Fruit fly (Drosophila melanogaster) whole organism, embryonic: ENCODE results near the gene CG6790.

Experiments used
- Aef1 ChIP-seq: fragments of 200-800 bp; sonication (Bioruptor generic); IDR thresholded peaks from 3 replicates; pipeline ENCODE4 v1.3.6; 2022; ENCODE audit warnings: missing biosample characterization, missing genetic modification characterization
- CG10147 ChIP-seq: fragments of 200-800 bp; sonication (Bioruptor generic); optimal IDR thresholded peaks from 2 replicates; lab custom pipeline; 2019; ENCODE audit warnings: missing biosample characterization, mild to moderate bottlenecking, missing genetic modification characterization, moderate library complexity
- CG10267 ChIP-seq: fragments of 200-800 bp; sonication (Bioruptor generic); optimal IDR thresholded peaks from 2 replicates; lab custom pipeline; 2018; ENCODE audit warnings: missing biosample characterization, mild to moderate bottlenecking, missing genetic modification characterization, moderate library complexity
- CG10565 ChIP-seq: fragments of 200-800 bp; sonication (Bioruptor generic); optimal IDR thresholded peaks from 3 replicates; lab custom pipeline; 2016; ENCODE audit warnings: missing biosample characterization, mild to moderate bottlenecking, missing genetic modification characterization
- CG12104 ChIP-seq: fragments of 200-800 bp; sonication (Bioruptor generic); optimal IDR thresholded peaks from 3 replicates; lab custom pipeline; 2016; ENCODE audit warnings: missing biosample characterization, missing genetic modification characterization
- CG12155 ChIP-seq: fragments of 200-800 bp; sonication (Bioruptor generic); optimal IDR thresholded peaks from 3 replicates; lab custom pipeline; 2016; ENCODE audit warnings: missing biosample characterization, missing genetic modification characterization
- CG12391 ChIP-seq: fragments of 200-800 bp; sonication (Bioruptor generic); optimal IDR thresholded peaks from 3 replicates; lab custom pipeline; 2018; ENCODE audit warnings: missing biosample characterization, mild to moderate bottlenecking, missing genetic modification characterization, moderate library complexity
- CG15601 ChIP-seq: fragments of 200-800 bp; sonication (Bioruptor generic); optimal IDR thresholded peaks from 3 replicates; lab custom pipeline; 2019; ENCODE audit warnings: missing biosample characterization, mild to moderate bottlenecking, missing genetic modification characterization, moderate library complexity
- CG1647 ChIP-seq: fragments of 200-800 bp; sonication (Bioruptor generic); optimal IDR thresholded peaks from 3 replicates; lab custom pipeline; 2016; ENCODE audit warnings: missing biosample characterization, missing genetic modification characterization
- CG16813 ChIP-seq: fragments of 200-800 bp; sonication (Bioruptor generic); IDR thresholded peaks from 3 replicates; pipeline ENCODE4 v1.3.6; 2022; ENCODE audit warnings: missing biosample characterization, missing genetic modification characterization; ENCODE audit not compliant: partially characterized antibody
- CG17328 ChIP-seq: fragments of 200-800 bp; sonication (Bioruptor generic); IDR thresholded peaks from 2 replicates; pipeline ENCODE4 v1.3.6; 2022; ENCODE audit warnings: missing biosample characterization, missing genetic modification characterization
- CG17612 ChIP-seq: fragments of 200-800 bp; sonication (Bioruptor generic); IDR thresholded peaks from 2 replicates; pipeline ENCODE4 v1.3.6; 2022; ENCODE audit warnings: missing biosample characterization, missing genetic modification characterization
- CG18619 ChIP-seq: fragments of 200-800 bp; sonication (Bioruptor generic); optimal IDR thresholded peaks from 3 replicates; lab custom pipeline; 2017; ENCODE audit warnings: missing biosample characterization, mild to moderate bottlenecking, missing genetic modification characterization
- CG18764 ChIP-seq: fragments of 200-800 bp; sonication (Bioruptor generic); optimal IDR thresholded peaks from 3 replicates; lab custom pipeline; 2016; ENCODE audit warnings: missing biosample characterization, missing genetic modification characterization
- CG2116 ChIP-seq: fragments of 200-800 bp; sonication (Bioruptor generic); optimal IDR thresholded peaks from 3 replicates; lab custom pipeline; 2018; ENCODE audit warnings: missing biosample characterization, mild to moderate bottlenecking, missing genetic modification characterization
- CG2889 ChIP-seq: fragments of 200-800 bp; sonication (Bioruptor generic); IDR thresholded peaks from 3 replicates; pipeline ENCODE4 v1.3.6; 2022; ENCODE audit warnings: missing biosample characterization, missing genetic modification characterization
- CG31388 ChIP-seq: fragments of 200-800 bp; sonication (Bioruptor generic); optimal IDR thresholded peaks from 2 replicates; lab custom pipeline; 2016; ENCODE audit warnings: missing biosample characterization, missing genetic modification characterization
- CG32772 ChIP-seq: fragments of 200-800 bp; sonication (Bioruptor generic); IDR thresholded peaks from 2 replicates; pipeline ENCODE4 v1.3.6; 2022; ENCODE audit warnings: missing biosample characterization, missing genetic modification characterization
- CG4282 ChIP-seq: fragments of 200-800 bp; sonication (Bioruptor generic); optimal IDR thresholded peaks from 2 replicates; lab custom pipeline; 2016; ENCODE audit warnings: missing biosample characterization, missing genetic modification characterization
- CG4617 ChIP-seq: fragments of 200-800 bp; sonication (Bioruptor generic); optimal IDR thresholded peaks from 3 replicates; lab custom pipeline; 2016; ENCODE audit warnings: missing biosample characterization, missing genetic modification characterization, borderline replicate concordance
- CG6791 ChIP-seq: fragments of 200-800 bp; sonication (Bioruptor generic); IDR thresholded peaks from 3 replicates; pipeline ENCODE4 v1.3.6; 2022; ENCODE audit warnings: missing biosample characterization, missing genetic modification characterization; ENCODE audit not compliant: partially characterized antibody
- CG7556 ChIP-seq: fragments of 200-800 bp; sonication (Bioruptor generic); optimal IDR thresholded peaks from 2 replicates; lab custom pipeline; 2017; ENCODE audit warnings: missing biosample characterization, mild to moderate bottlenecking, missing genetic modification characterization
- CG7928 ChIP-seq: fragments of 200-800 bp; sonication (Bioruptor generic); optimal IDR thresholded peaks from 2 replicates; lab custom pipeline; 2017; ENCODE audit warnings: missing biosample characterization, mild to moderate bottlenecking, missing genetic modification characterization
- Dad ChIP-seq: fragments of 200-800 bp; sonication (Bioruptor generic); optimal IDR thresholded peaks from 3 replicates; lab custom pipeline; 2016; ENCODE audit warnings: missing biosample characterization, missing genetic modification characterization
- ERR ChIP-seq: fragments of 200-800 bp; sonication (Bioruptor generic); optimal IDR thresholded peaks from 2 replicates; lab custom pipeline; 2016; ENCODE audit warnings: missing biosample characterization, missing genetic modification characterization
- Gug ChIP-seq: fragments of 200-800 bp; sonication (Bioruptor generic); IDR thresholded peaks from 4 replicates; pipeline ENCODE4 v1.3.6; 2022; ENCODE audit warnings: missing biosample characterization, missing genetic modification characterization
- HmgZ ChIP-seq: fragments of 200-800 bp; sonication (Bioruptor generic); optimal IDR thresholded peaks from 2 replicates; lab custom pipeline; 2018; ENCODE audit warnings: missing biosample characterization, mild to moderate bottlenecking, missing genetic modification characterization
- Hr3 ChIP-seq: fragments of 200-800 bp; sonication (Bioruptor generic); optimal IDR thresholded peaks from 3 replicates; lab custom pipeline; 2016; ENCODE audit warnings: missing biosample characterization, missing genetic modification characterization
- Hr78 ChIP-seq, 2 experiments: fragments of 200-800 bp in 1 of 2; fragments of >200 bp in 1 of 2; sonication (Bioruptor generic) in 1 of 2; optimal IDR thresholded peaks; 2 replicates each; lab custom pipeline; 2017 to 2019; ENCODE audit warnings: missing biosample characterization in 2 of 2, missing genetic modification characterization in 2 of 2, mild to moderate bottlenecking in 1 of 2, moderate library complexity in 1 of 2
- NFAT ChIP-seq: fragments of 200-800 bp; sonication (Bioruptor generic); IDR thresholded peaks from 2 replicates; pipeline ENCODE4 v1.3.6; 2022; ENCODE audit warnings: missing biosample characterization, missing genetic modification characterization
- Ptx1 ChIP-seq: fragments of 200-800 bp; sonication (Bioruptor generic); IDR thresholded peaks from 2 replicates; pipeline ENCODE4 v1.3.6; 2022; ENCODE audit warnings: missing biosample characterization, missing genetic modification characterization
- Ravus ChIP-seq: fragments of 200-800 bp; sonication (Bioruptor generic); IDR thresholded peaks from 2 replicates; pipeline ENCODE4 v1.3.6; 2022; ENCODE audit warnings: missing biosample characterization, missing genetic modification characterization
- Sox100B ChIP-seq: fragments of 200-800 bp; sonication (Bioruptor generic); optimal IDR thresholded peaks from 3 replicates; lab custom pipeline; 2018; ENCODE audit warnings: missing biosample characterization, mild to moderate bottlenecking, missing genetic modification characterization
- Sry-β ChIP-seq: fragments of 200-800 bp; sonication (Bioruptor generic); optimal IDR thresholded peaks from 2 replicates; lab custom pipeline; 2018; ENCODE audit warnings: missing biosample characterization, mild to moderate bottlenecking, missing genetic modification characterization, moderate library complexity
- Sry-δ ChIP-seq: fragments of 200-800 bp; sonication (Bioruptor generic); optimal IDR thresholded peaks from 2 replicates; lab custom pipeline; 2016; ENCODE audit warnings: missing biosample characterization, missing genetic modification characterization
- al ChIP-seq: fragments of 200-800 bp; sonication (Bioruptor generic); IDR thresholded peaks from 2 replicates; pipeline ENCODE4 v1.3.6; 2022; ENCODE audit warnings: missing biosample characterization, missing genetic modification characterization
- ase ChIP-seq: fragments of 200-800 bp; sonication (Bioruptor generic); IDR thresholded peaks from 3 replicates; pipeline ENCODE4 v1.3.6; 2022; ENCODE audit warnings: missing biosample characterization, missing genetic modification characterization
- bsh ChIP-seq, 2 experiments: fragments of 200-800 bp; sonication (Bioruptor generic); optimal IDR thresholded peaks; 2 replicates each; lab custom pipeline; 2017 to 2018; ENCODE audit warnings: mild to moderate bottlenecking in 2 of 2, missing biosample characterization in 2 of 2, missing genetic modification characterization in 2 of 2, moderate library complexity in 1 of 2
- grn ChIP-seq: fragments of 200-800 bp; sonication (Bioruptor generic); optimal IDR thresholded peaks from 3 replicates; lab custom pipeline; 2017; ENCODE audit warnings: missing biosample characterization, missing genetic modification characterization
- lbe ChIP-seq: fragments of 200-800 bp; sonication (Bioruptor generic); optimal IDR thresholded peaks from 2 replicates; lab custom pipeline; 2016; ENCODE audit warnings: missing biosample characterization, mild to moderate bottlenecking, missing genetic modification characterization
- mirr ChIP-seq: fragments of 200-800 bp; sonication (Bioruptor generic); optimal IDR thresholded peaks from 3 replicates; lab custom pipeline; 2018; ENCODE audit warnings: missing biosample characterization, mild to moderate bottlenecking, missing genetic modification characterization
- p53 ChIP-seq: fragments of 200-800 bp; sonication (Bioruptor generic); optimal IDR thresholded peaks from 2 replicates; lab custom pipeline; 2016; ENCODE audit warnings: missing biosample characterization, missing genetic modification characterization
- pb ChIP-seq: fragments of 200-800 bp; sonication (Bioruptor generic); optimal IDR thresholded peaks from 3 replicates; lab custom pipeline; 2016; ENCODE audit warnings: missing biosample characterization, missing genetic modification characterization
- peb ChIP-seq: fragments of 200-800 bp; sonication (Bioruptor generic); IDR thresholded peaks from 2 replicates; pipeline ENCODE4 v1.3.6; 2022; ENCODE audit warnings: missing biosample characterization, missing genetic modification characterization
- pho ChIP-seq: fragments of 200-800 bp; sonication (Bioruptor generic); optimal IDR thresholded peaks from 2 replicates; lab custom pipeline; 2016; ENCODE audit warnings: missing biosample characterization, missing genetic modification characterization
- salm ChIP-seq: fragments of 200-800 bp; sonication (Bioruptor generic); optimal IDR thresholded peaks from 2 replicates; lab custom pipeline; 2018; ENCODE audit warnings: missing biosample characterization, mild to moderate bottlenecking, missing genetic modification characterization
- slbo ChIP-seq: fragments of 200-800 bp; sonication (Bioruptor generic); IDR thresholded peaks from 2 replicates; pipeline ENCODE4 v1.3.6; 2022; ENCODE audit warnings: missing biosample characterization, missing genetic modification characterization
- ssp ChIP-seq: fragments of 200-800 bp; sonication (Bioruptor generic); IDR thresholded peaks from 2 replicates; pipeline ENCODE4 v1.3.6; 2022; ENCODE audit warnings: missing biosample characterization, missing genetic modification characterization
- tna ChIP-seq: fragments of 200-800 bp; sonication (Bioruptor generic); IDR thresholded peaks from 2 replicates; pipeline ENCODE4 v1.3.6; 2022; ENCODE audit warnings: missing biosample characterization, missing genetic modification characterization; ENCODE audit not compliant: partially characterized antibody
- trh ChIP-seq: fragments of 200-800 bp; sonication (Bioruptor generic); optimal IDR thresholded peaks from 2 replicates; lab custom pipeline; 2016; ENCODE audit warnings: missing biosample characterization, missing genetic modification characterization
- tx ChIP-seq: fragments of 200-800 bp; sonication (Bioruptor generic); optimal IDR thresholded peaks from 2 replicates; lab custom pipeline; 2016; ENCODE audit warnings: missing biosample characterization, missing genetic modification characterization

CG6790 gene

dm6 chr3R:11568873-11569450, 9.6 kb downstream of the CG6790 start, which contains the start of gene Mrp4 (continued):
- TF ChIP-seq NFAT (GFP tag; lab: Robert Waterston, UW) (peak; percentile 81), CG2116 (no peak), CG10267 (tag; lab: Kevin White, UChicago) (no peak), pho (GFP tag; lab: Kevin White, UChicago) (no peak), tx (GFP tag; lab: Kevin White, UChicago) (no peak), Hr3 (GFP tag; lab: Kevin White, UChicago) (no peak), CG7556 (peak; percentile 34), ERR (GFP tag; lab: Kevin White, UChicago) (no peak), peb (GFP tag; lab: Robert Waterston, UW) (no peak), CG4282 (GFP tag; lab: Kevin White, UChicago) (no peak), CG4617 (GFP tag; lab: Kevin White, UChicago) (no peak), p53 (GFP tag; lab: Kevin White, UChicago) (no peak), CG18619 (GFP tag; lab: Kevin White, UChicago) (no peak), lbe (peak; percentile 79), CG17328 (GFP tag; lab: Robert Waterston, UW) (no peak), Aef1 (GFP tag; lab: Robert Waterston, UW) (no peak), tna (GFP tag; lab: Robert Waterston, UW) (peak; percentile 48; the same call in 1 of the 2 replicates), bsh (GFP tag; optimal IDR thresholded peaks at IDR 0.05; lab: Kevin White, UChicago) (peak in 1 of 2 experiments; percentile 16), CG12391 (tag; lab: Kevin White, UChicago) (peak; percentile 29), CG15601 (tag; lab: Kevin White, UChicago) (peak; percentile 10), Dad (peak; percentile 37), Ptx1 (GFP tag; lab: Robert Waterston, UW) (no peak), HmgZ (tag; lab: Kevin White, UChicago) (peak; percentile 47), CG16813 (GFP tag; lab: Robert Waterston, UW) (0 out of 3 replicates have a peak, but pooled peaks have one; percentile 21), CG31388 (no peak), trh (GFP tag; lab: Kevin White, UChicago) (no peak), CG18764 (GFP tag; lab: Kevin White, UChicago) (no peak), pb (GFP tag; lab: Kevin White, UChicago) (peak; percentile 26), ase (GFP tag; lab: Robert Waterston, UW) (peak; percentile 41; the same call in 1 of the 3 replicates), mirr (GFP tag; lab: Kevin White, UChicago) (peak; percentile 68), CG10147 (GFP tag; lab: Kevin White, UChicago) (no peak), CG7928 (GFP tag; lab: Kevin White, UChicago) (no peak), CG17612 (GFP tag; lab: Robert Waterston, UW) (no peak), Ravus (GFP tag; lab: Robert Waterston, UW) (no peak), CG6791 (GFP tag; lab: Robert Waterston, UW) (no peak; the same call in 2 of the 3 replicates), Gug (GFP tag; lab: Robert Waterston, UW) (peak; percentile 46; the same call in 1 of the 4 replicates), Sry-δ (GFP tag; lab: Kevin White, UChicago) (no peak), Hr78 (GFP tag; optimal IDR thresholded peaks at IDR 0.05; lab: Kevin White, UChicago) (peak in 1 of 2 experiments; percentile 56), CG2889 (GFP tag; lab: Robert Waterston, UW) (no peak), CG1647 (GFP tag; lab: Kevin White, UChicago) (no peak), al (GFP tag; lab: Robert Waterston, UW) (no peak), CG10565 (GFP tag; lab: Kevin White, UChicago) (no peak), salm (tag; lab: Kevin White, UChicago) (peak; percentile 71), Sox100B (GFP tag; lab: Kevin White, UChicago) (no peak), CG32772 (GFP tag; lab: Robert Waterston, UW) (no peak), ssp (GFP tag; lab: Robert Waterston, UW) (no peak), CG12104 (GFP tag; lab: Kevin White, UChicago) (no peak), CG12155 (GFP tag; lab: Kevin White, UChicago) (no peak), slbo (GFP tag; lab: Robert Waterston, UW) (peak; percentile 56), grn (GFP tag; lab: Kevin White, UChicago) (peak; percentile 96), Sry-β (GFP tag; lab: Kevin White, UChicago) (no peak)
